Worm (Caenorhabditis elegans) whole organism, young adult: ENCODE measurements around the gene rocf-1.
"Not testable (repeated sequence)": the region's sequence is repeated elsewhere in the genome, so short reads cannot be mapped to it uniquely, and the experiment has no call there.

Experiments
- Y53G8AR.9 ChIP-seq: fragments of 200-800 bp; sonication (Bioruptor generic); conservative IDR thresholded peaks from 2 replicates; pipeline ENCODE4 v1.3.6; 2022; ENCODE audit warnings: missing genetic modification reagents, missing genetic modification characterization, missing compliant biosample characterization
- Y95B8A.8 ChIP-seq: fragments of 200-800 bp; sonication (Bioruptor generic); IDR thresholded peaks from 2 replicates; pipeline ENCODE4 v1.3.6; 2022; ENCODE audit warnings: missing genetic modification reagents, missing genetic modification characterization, missing compliant biosample characterization
- attf-3 ChIP-seq: fragments of 200-800 bp; sonication (Bioruptor generic); conservative IDR thresholded peaks from 2 replicates; pipeline ENCODE4 v1.3.6; 2022; ENCODE audit warnings: missing genetic modification reagents, missing genetic modification characterization, missing compliant biosample characterization
- ceh-27 ChIP-seq: fragments of 200-800 bp; sonication (Bioruptor generic); optimal IDR thresholded peaks from 2 replicates; lab custom pipeline; 2018; ENCODE audit warnings: mild to moderate bottlenecking, missing genetic modification characterization, moderate library complexity, missing compliant biosample characterization
- fkh-3 ChIP-seq: sonication (generic microtip); optimal IDR thresholded peaks from 2 replicates; lab custom pipeline; 2016; ENCODE audit warnings: mild to moderate bottlenecking, missing genetic modification characterization, missing compliant biosample characterization
- hlh-12 ChIP-seq: sonication (generic microtip); optimal IDR thresholded peaks from 2 replicates; lab custom pipeline; 2016; ENCODE audit warnings: missing genetic modification characterization, missing compliant biosample characterization
- lin-54 ChIP-seq: fragments of 200-800 bp; sonication (Bioruptor generic); optimal IDR thresholded peaks from 2 replicates; lab custom pipeline; 2018; ENCODE audit warnings: mild to moderate bottlenecking, missing genetic modification characterization, missing compliant biosample characterization
- mes-4 ChIP-seq: sonication (generic microtip); optimal IDR thresholded peaks from 2 replicates; lab custom pipeline; 2016; ENCODE audit warnings: missing genotype, missing genetic modification characterization, missing compliant biosample characterization
- nhr-120 ChIP-seq: fragments of 200-800 bp; sonication (Bioruptor generic); IDR thresholded peaks from 2 replicates; pipeline ENCODE4 v1.3.6; 2022; ENCODE audit warnings: missing genetic modification characterization, missing compliant biosample characterization
- rec-8 ChIP-seq, 2 experiments: sonication (generic microtip); optimal IDR thresholded peaks; 2 replicates each; lab custom pipeline; 2016; ENCODE audit warnings: mild to moderate bottlenecking in 2 of 2, missing genetic modification characterization in 2 of 2, missing genetic modification reagents in 2 of 2, missing genotype in 2 of 2, missing biosample characterization in 1 of 2, missing compliant biosample characterization in 1 of 2, moderate library complexity in 1 of 2
- tbp1 ChIP-seq: fragments of 200-800 bp; sonication (Bioruptor generic); optimal IDR thresholded peaks from 2 replicates; lab custom pipeline; 2018; ENCODE audit warnings: mild to moderate bottlenecking, missing genetic modification characterization, missing compliant biosample characterization
- unc-130 ChIP-seq: sonication (generic microtip); optimal IDR thresholded peaks from 2 replicates; lab custom pipeline; 2016; ENCODE audit warnings: missing genetic modification reagents, missing genetic modification characterization, missing compliant biosample characterization
- unc-62 ChIP-seq: fragments of 150-350 bp; optimal IDR thresholded peaks from 2 replicates; lab custom pipeline; 2014; ENCODE audit warnings: missing biosample characterization, missing genetic modification reagents, missing genetic modification characterization
- ztf-3 ChIP-seq: fragments of 200-800 bp; sonication (Bioruptor generic); optimal IDR thresholded peaks from 2 replicates; lab custom pipeline; 2018; ENCODE audit warnings: mild to moderate bottlenecking, missing genetic modification characterization, missing compliant biosample characterization

DNA sequence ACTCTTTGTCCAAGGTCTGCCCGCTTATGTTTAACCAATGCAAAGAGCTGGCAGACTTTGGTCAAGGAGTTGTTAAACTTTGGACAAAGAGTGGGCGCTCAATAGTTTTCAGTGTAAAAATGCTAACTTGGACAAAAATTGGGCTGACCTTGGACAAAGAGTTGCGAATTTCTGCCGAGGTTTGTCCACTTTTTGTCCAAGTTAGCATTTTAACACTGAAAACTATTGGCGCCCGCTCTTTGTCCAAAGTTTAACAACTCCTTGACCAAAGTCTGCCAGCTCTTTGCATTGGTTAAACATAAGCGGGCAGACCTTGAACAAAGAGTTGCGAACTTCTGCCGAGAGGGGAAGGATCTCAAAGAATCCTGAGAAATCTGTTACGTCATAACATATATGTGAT is 30.6 kb downstream of the rocf-1 start:
- TF ChIP-seq attf-3 (GFP tag; lab: Robert Waterston, UW); unc-62; unc-130 (GFP tag; lab: Kevin White, UChicago); Y53G8AR.9; rec-8 (tag; optimal IDR thresholded peaks at IDR 0.05; lab: Kevin White, UChicago); ceh-27 (GFP tag; lab: Kevin White, UChicago); tbp1 (GFP tag; lab: Kevin White, UChicago); lin-54; ztf-3 (GFP tag; lab: Kevin White, UChicago); mes-4 (tag; lab: Kevin White, UChicago); hlh-12 (tag; lab: Kevin White, UChicago); fkh-3 (tag; lab: Kevin White, UChicago); Y95B8A.8 (GFP tag; lab: Robert Waterston, UW): not testable (repeated sequence)
- peak; percentile 88; the same call in 1 of the 2 replicates for TF ChIP-seq nhr-120 (GFP tag; lab: Robert Waterston, UW)
